Fruit fly (Drosophila melanogaster): Measurements from ENCODE around the gene fu.

DNA sequence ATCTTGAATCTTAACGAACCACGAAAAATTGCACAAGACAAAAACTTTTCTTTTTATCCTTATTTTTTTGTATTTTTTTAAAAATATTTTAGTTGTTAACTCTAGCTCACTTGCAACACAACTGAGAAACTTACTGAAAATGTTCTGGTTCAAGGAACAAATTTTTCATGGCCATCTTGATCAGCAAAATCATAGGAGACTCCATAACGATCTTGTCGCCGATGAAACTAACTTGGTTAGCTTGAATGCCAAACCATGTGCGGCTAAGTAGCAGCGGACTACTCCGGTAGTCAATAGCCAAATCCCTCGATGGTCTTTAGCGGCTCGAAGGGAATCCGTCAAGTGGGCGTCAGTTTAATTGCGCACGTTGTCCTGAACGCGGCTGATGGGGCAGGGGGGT is 40.1 kb upstream of the fu start, which contains the start of gene CG15040:
- no peak for TF ChIP-seq CG4496 (GFP tag; IDR thresholded peaks at IDR 0.05)
- TF ChIP-seq CG8159 (tag; optimal IDR thresholded peaks at IDR 0.05) = no peak
- no peak for TF ChIP-seq Pif1A (GFP tag; optimal IDR thresholded peaks at IDR 0.05)
- no peak for TF ChIP-seq CG12605 (GFP tag; IDR thresholded peaks at IDR 0.05)
- TF ChIP-seq CG34367 (tag; optimal IDR thresholded peaks at IDR 0.05) = no peak
- no peak for TF ChIP-seq CG8301 (tag; optimal IDR thresholded peaks at IDR 0.05)

All from whole organism, pupa.